Fruit fly (Drosophila melanogaster) whole organism, embryonic: ENCODE data around the gene CG13075.

Source experiments
- B-H1 ChIP-seq: fragments of 200-800 bp; sonication (Bioruptor generic); IDR thresholded peaks from 3 replicates; pipeline ENCODE4 v1.3.6; 2022; ENCODE audit warnings: missing biosample characterization, missing genetic modification characterization
- CG10565 ChIP-seq: fragments of 200-800 bp; sonication (Bioruptor generic); optimal IDR thresholded peaks from 3 replicates; lab custom pipeline; 2016; ENCODE audit warnings: missing biosample characterization, mild to moderate bottlenecking, missing genetic modification characterization
- CG11456 ChIP-seq: fragments of 200-800 bp; sonication (Bioruptor generic); IDR thresholded peaks from 3 replicates; pipeline ENCODE4 v1.3.6; 2022; ENCODE audit warnings: missing biosample characterization, missing genetic modification characterization
- CG13624 ChIP-seq: fragments of 200-800 bp; sonication (Bioruptor generic); optimal IDR thresholded peaks from 2 replicates; lab custom pipeline; 2016; ENCODE audit warnings: missing biosample characterization, missing genetic modification characterization
- CG14441 ChIP-seq: fragments of 200-800 bp; sonication (Bioruptor generic); IDR thresholded peaks from 2 replicates; pipeline ENCODE4 v1.3.6; 2022; ENCODE audit warnings: missing biosample characterization, missing genetic modification characterization
- CG1529 ChIP-seq: fragments of 200-800 bp; sonication (Bioruptor generic); optimal IDR thresholded peaks from 3 replicates; lab custom pipeline; 2018; ENCODE audit warnings: missing biosample characterization, missing genetic modification characterization
- CG15601 ChIP-seq: fragments of 200-800 bp; sonication (Bioruptor generic); optimal IDR thresholded peaks from 3 replicates; lab custom pipeline; 2019; ENCODE audit warnings: missing biosample characterization, mild to moderate bottlenecking, missing genetic modification characterization, moderate library complexity
- CG17568 ChIP-seq: fragments of 200-800 bp; sonication (Bioruptor generic); optimal IDR thresholded peaks from 2 replicates; lab custom pipeline; 2018; ENCODE audit warnings: missing biosample characterization, mild to moderate bottlenecking, missing genetic modification characterization, moderate library complexity
- CG18476 ChIP-seq: fragments of 200-800 bp; sonication (Bioruptor generic); optimal IDR thresholded peaks from 2 replicates; lab custom pipeline; 2016; ENCODE audit warnings: missing biosample characterization, mild to moderate bottlenecking, missing genetic modification characterization
- CG2712 ChIP-seq: fragments of 200-800 bp; optimal IDR thresholded peaks from 3 replicates; lab custom pipeline; 2019; ENCODE audit warnings: missing biosample characterization, mild to moderate bottlenecking, missing genetic modification characterization, moderate library complexity
- CG2875 ChIP-seq: fragments of 200-800 bp; sonication (Bioruptor generic); optimal IDR thresholded peaks from 2 replicates; lab custom pipeline; 2017; ENCODE audit warnings: missing biosample characterization, mild to moderate bottlenecking, missing genetic modification characterization, missing genetic modification reagents
- CG32772 ChIP-seq: fragments of 200-800 bp; sonication (Bioruptor generic); IDR thresholded peaks from 2 replicates; pipeline ENCODE4 v1.3.6; 2022; ENCODE audit warnings: missing biosample characterization, missing genetic modification characterization
- CG3838 ChIP-seq: fragments of 200-800 bp; sonication (Bioruptor generic); optimal IDR thresholded peaks from 3 replicates; lab custom pipeline; 2016; ENCODE audit warnings: missing biosample characterization, missing genetic modification characterization
- CG4730 ChIP-seq: fragments of 200-800 bp; sonication (Bioruptor generic); IDR thresholded peaks from 2 replicates; pipeline ENCODE4 v1.3.6; 2022; ENCODE audit warnings: missing biosample characterization, missing genetic modification characterization
- CG6654 ChIP-seq: fragments of 200-800 bp; sonication (Bioruptor generic); optimal IDR thresholded peaks from 2 replicates; lab custom pipeline; 2017; ENCODE audit warnings: missing biosample characterization, mild to moderate bottlenecking, missing genetic modification characterization
- CG6765 ChIP-seq: fragments of 200-800 bp; sonication (Bioruptor generic); optimal IDR thresholded peaks from 3 replicates; lab custom pipeline; 2017; ENCODE audit warnings: missing biosample characterization, mild to moderate bottlenecking, missing genetic modification characterization
- CG7745 ChIP-seq: fragments of 200-800 bp; sonication (Bioruptor generic); optimal IDR thresholded peaks from 2 replicates; lab custom pipeline; 2018; ENCODE audit warnings: missing biosample characterization, mild to moderate bottlenecking, missing genetic modification characterization, moderate library complexity
- CG8290 ChIP-seq, 3 experiments: fragments of 200-800 bp; sonication (Bioruptor generic); optimal IDR thresholded peaks; 2 replicates each; lab custom pipeline; 2016 to 2019; ENCODE audit warnings: missing biosample characterization in 3 of 3, missing genetic modification characterization in 3 of 3, mild to moderate bottlenecking in 2 of 3, moderate library complexity in 1 of 3
- CG8478 ChIP-seq: fragments of >200 bp; optimal IDR thresholded peaks from 2 replicates; lab custom pipeline; 2018
- CrebB ChIP-seq: fragments of 200-800 bp; sonication (Bioruptor generic); optimal IDR thresholded peaks from 3 replicates; lab custom pipeline; 2018; ENCODE audit warnings: missing biosample characterization, mild to moderate bottlenecking, missing genetic modification characterization
- Drgx ChIP-seq: fragments of 200-800 bp; sonication (Bioruptor generic); IDR thresholded peaks from 2 replicates; pipeline ENCODE4 v1.3.6; 2022; ENCODE audit warnings: missing biosample characterization, missing genetic modification characterization
- E2f1 ChIP-seq: fragments of 200-800 bp; sonication (Bioruptor generic); IDR thresholded peaks from 2 replicates; pipeline ENCODE4 v1.3.6; 2022; ENCODE audit warnings: missing biosample characterization, missing genetic modification characterization
- Fer2 ChIP-seq: fragments of 200-800 bp; sonication (Bioruptor generic); optimal IDR thresholded peaks from 2 replicates; lab custom pipeline; 2018; ENCODE audit warnings: missing biosample characterization, mild to moderate bottlenecking, missing genetic modification characterization, moderate library complexity
- HHEX ChIP-seq: fragments of 200-800 bp; sonication (Bioruptor generic); optimal IDR thresholded peaks from 3 replicates; lab custom pipeline; 2017; ENCODE audit warnings: missing biosample characterization, mild to moderate bottlenecking, missing genetic modification characterization, missing genetic modification reagents
- Hand ChIP-seq: fragments of 200-800 bp; sonication (Bioruptor generic); optimal IDR thresholded peaks from 2 replicates; lab custom pipeline; 2017; ENCODE audit warnings: mild to moderate bottlenecking, missing biosample characterization, missing genetic modification reagents, missing genetic modification characterization
- Mes4 ChIP-seq: fragments of 200-800 bp; sonication (Bioruptor generic); optimal IDR thresholded peaks from 2 replicates; lab custom pipeline; 2016; ENCODE audit warnings: missing biosample characterization, missing genetic modification characterization
- Myb ChIP-seq: fragments of 200-800 bp; sonication (Bioruptor generic); optimal IDR thresholded peaks from 2 replicates; lab custom pipeline; 2016; ENCODE audit warnings: missing biosample characterization, missing genetic modification characterization
- Rfx ChIP-seq: fragments of 200-800 bp; sonication (Bioruptor generic); IDR thresholded peaks from 2 replicates; pipeline ENCODE4 v1.3.6; 2022; ENCODE audit warnings: missing biosample characterization, missing genetic modification characterization
- Trl ChIP-seq, 3 experiments: fragments of >200 bp in 2 of 3; fragments of 200-800 bp in 1 of 3; sonication (Bioruptor generic) in 1 of 3; optimal IDR thresholded peaks; 2 replicates in 1 of 3; 3 replicates in 2 of 3; lab custom pipeline; 2016 to 2017; ENCODE audit warnings: missing biosample characterization in 1 of 3, missing genetic modification characterization in 1 of 3
- amos ChIP-seq: fragments of 200-800 bp; sonication (Bioruptor generic); IDR thresholded peaks from 2 replicates; pipeline ENCODE4 v1.3.6; 2022; ENCODE audit warnings: missing biosample characterization, missing genetic modification characterization; ENCODE audit not compliant: partially characterized antibody
- bbx ChIP-seq: fragments of 200-800 bp; sonication (Bioruptor generic); IDR thresholded peaks from 2 replicates; pipeline ENCODE4 v1.3.6; 2022; ENCODE audit warnings: missing biosample characterization, missing genetic modification characterization; ENCODE audit not compliant: partially characterized antibody
- dpn ChIP-seq, 2 experiments: fragments of 200-800 bp; sonication (Bioruptor generic); optimal IDR thresholded peaks; 3 replicates each; lab custom pipeline; 2016; ENCODE audit warnings: missing biosample characterization in 2 of 2, missing genetic modification characterization in 2 of 2
- esg ChIP-seq: fragments of 200-800 bp; sonication (Bioruptor generic); conservative IDR thresholded peaks from 2 replicates; pipeline ENCODE4 v1.3.6; 2022; ENCODE audit warnings: missing biosample characterization, missing genetic modification characterization
- eve ChIP-seq, 2 experiments: fragments of >200 bp; optimal IDR thresholded peaks; 2 replicates each; lab custom pipeline; 2017; ENCODE audit warnings: missing biosample characterization in 2 of 2, missing genetic modification characterization in 2 of 2
- fd64A ChIP-seq: fragments of 200-800 bp; sonication (Bioruptor generic); optimal IDR thresholded peaks from 3 replicates; lab custom pipeline; 2018; ENCODE audit warnings: missing biosample characterization, mild to moderate bottlenecking, missing genetic modification characterization
- gsb-n ChIP-seq: fragments of 200-800 bp; sonication (Bioruptor generic); optimal IDR thresholded peaks from 3 replicates; lab custom pipeline; 2018; ENCODE audit warnings: missing biosample characterization, mild to moderate bottlenecking, missing genetic modification characterization
- lbe ChIP-seq: fragments of 200-800 bp; sonication (Bioruptor generic); optimal IDR thresholded peaks from 2 replicates; lab custom pipeline; 2016; ENCODE audit warnings: missing biosample characterization, mild to moderate bottlenecking, missing genetic modification characterization
- nau ChIP-seq: fragments of 200-800 bp; sonication (Bioruptor generic); optimal IDR thresholded peaks from 3 replicates; lab custom pipeline; 2017; ENCODE audit warnings: missing biosample characterization, mild to moderate bottlenecking, missing genetic modification characterization, missing genetic modification reagents
- nom ChIP-seq: fragments of 200-800 bp; sonication (Bioruptor generic); optimal IDR thresholded peaks from 2 replicates; lab custom pipeline; 2017; ENCODE audit warnings: missing biosample characterization, missing genetic modification characterization, mild to moderate bottlenecking, moderate library complexity, missing genetic modification reagents
- pfk ChIP-seq: fragments of 200-800 bp; sonication (Bioruptor generic); optimal IDR thresholded peaks from 2 replicates; lab custom pipeline; 2018; ENCODE audit warnings: missing biosample characterization, mild to moderate bottlenecking, missing genetic modification characterization, moderate library complexity
- sob ChIP-seq: fragments of 200-800 bp; sonication (Bioruptor generic); IDR thresholded peaks from 2 replicates; pipeline ENCODE4 v1.3.6; 2022; ENCODE audit warnings: missing biosample characterization, missing genetic modification characterization
- twi ChIP-seq: fragments of 200-800 bp; optimal IDR thresholded peaks from 2 replicates; lab custom pipeline; 2019; ENCODE audit warnings: missing biosample characterization, mild to moderate bottlenecking, missing genetic modification characterization, moderate library complexity

Gene CG13075

dm6 chr3L:16046387-16047066 lies 37.3 kb upstream of the CG13075 start (continued):
- TF ChIP-seq Myb (GFP tag; lab: Kevin White, UChicago) (no peak), CG17568 (peak; percentile 56), CG11456 (GFP tag; lab: Robert Waterston, UW) (peak; percentile 46; the same call in 1 of the 3 replicates), Drgx (GFP tag; lab: Robert Waterston, UW) (peak; percentile 62), HHEX (GFP tag; lab: Kevin White, UChicago) (peak; percentile 7), E2f1 (GFP tag; lab: Robert Waterston, UW) (no peak; the same call in 1 of the 2 replicates), CG6654 (GFP tag; lab: Kevin White, UChicago) (no peak), CG3838 (GFP tag; lab: Kevin White, UChicago) (no peak), CG7745 (tag; lab: Kevin White, UChicago) (peak; percentile 37), CG8290 (GFP tag; optimal IDR thresholded peaks at IDR 0.05; lab: Kevin White, UChicago) (no peak), CG8290 (tag; optimal IDR thresholded peaks at IDR 0.05; lab: Kevin White, UChicago) (peak; percentile 30 to 84), CG4730 (GFP tag; lab: Robert Waterston, UW) (no peak), nau (GFP tag; lab: Kevin White, UChicago) (peak; percentile 52), CG14441 (peak; percentile 36; the same call in 1 of the 2 replicates), dpn (GFP tag; optimal IDR thresholded peaks at IDR 0.05; lab: Kevin White, UChicago) (no peak), CG6765 (GFP tag; lab: Kevin White, UChicago) (peak; percentile 49), CrebB (peak; percentile 33), esg (no peak), lbe (GFP tag; lab: Kevin White, UChicago) (no peak), Rfx (GFP tag; lab: Robert Waterston, UW) (peak; percentile 63), bbx (GFP tag; lab: Robert Waterston, UW) (peak; percentile 58; the same call in 1 of the 2 replicates), CG13624 (GFP tag; lab: Kevin White, UChicago) (no peak), pfk (peak; percentile 18), twi (no peak), eve (GFP tag; optimal IDR thresholded peaks at IDR 0.05; lab: Kevin White, UChicago) (no peak), Hand (peak; percentile 53), CG10565 (GFP tag; lab: Kevin White, UChicago) (no peak), Mes4 (GFP tag; lab: Kevin White, UChicago) (peak; percentile 44), CG1529 (no peak), B-H1 (no peak; the same call in 2 of the 3 replicates), Trl (optimal IDR thresholded peaks at IDR 0.05; lab: Kevin White, UChicago) (peak in 1 of 2 experiments; percentile 66), Trl (GFP tag; optimal IDR thresholded peaks at IDR 0.05; lab: Kevin White, UChicago) (no peak), fd64A (GFP tag; lab: Kevin White, UChicago) (peak; percentile 22), Fer2 (tag; lab: Kevin White, UChicago) (no peak), gsb-n (tag; lab: Kevin White, UChicago) (peak; percentile 47), CG32772 (GFP tag; lab: Robert Waterston, UW) (peak; percentile 6; the same call in 1 of the 2 replicates), CG2875 (GFP tag; lab: Kevin White, UChicago) (peak; percentile 5), CG18476 (GFP tag; lab: Kevin White, UChicago) (no peak), CG15601 (peak; percentile 28), CG2712 (tag; lab: Kevin White, UChicago) (peak; percentile 8), CG8478 (lab: Kevin White, UChicago) (no peak), amos (GFP tag; lab: Robert Waterston, UW) (peak; percentile 44; the same call in 1 of the 2 replicates), sob (GFP tag; lab: Robert Waterston, UW) (peak; percentile 67; the same call in 1 of the 2 replicates), nom (GFP tag; lab: Kevin White, UChicago) (no peak)
- TF ChIP-seq, all 482 proteins: peak for 131
